Worm (Caenorhabditis elegans) whole organism, midembryonic: Measurements from ENCODE around the gene F11D11.21.

Experiments used
- T22C8.4 ChIP-seq: fragments of 200-800 bp; sonication (Bioruptor generic); IDR thresholded peaks from 2 replicates; pipeline ENCODE4 v1.3.6; 2022; ENCODE audit warnings: missing genetic modification characterization, missing compliant biosample characterization
- klf-2 ChIP-seq: fragments of 200-800 bp; sonication (Bioruptor generic); conservative IDR thresholded peaks from 2 replicates; pipeline ENCODE4 v1.3.6; 2022; ENCODE audit warnings: missing genetic modification reagents, missing genetic modification characterization, missing compliant biosample characterization
- med-1 ChIP-seq: sonication (generic microtip); optimal IDR thresholded peaks from 2 replicates; lab custom pipeline; 2017; ENCODE audit warnings: missing genetic modification characterization, mild to moderate bottlenecking, missing compliant biosample characterization, antibody characterized with exemption, missing genetic modification reagents; ENCODE audit not compliant: insufficient read depth
- tab-1 ChIP-seq: fragments of 200-800 bp; sonication (Bioruptor generic); IDR thresholded peaks from 2 replicates; pipeline ENCODE4 v1.3.6; 2022; ENCODE audit warnings: missing genetic modification characterization, missing compliant biosample characterization
- ztf-23 ChIP-seq: fragments of 200-800 bp; sonication (Bioruptor generic); IDR thresholded peaks from 2 replicates; pipeline ENCODE4 v1.3.6; 2022; ENCODE audit warnings: missing genetic modification reagents, missing genetic modification characterization, missing compliant biosample characterization
- ztf-29 ChIP-seq: fragments of 200-800 bp; sonication (Bioruptor generic); IDR thresholded peaks from 2 replicates; pipeline ENCODE4 v1.3.6; 2022; ENCODE audit warnings: missing genetic modification reagents, missing genetic modification characterization, missing compliant biosample characterization

DNA sequence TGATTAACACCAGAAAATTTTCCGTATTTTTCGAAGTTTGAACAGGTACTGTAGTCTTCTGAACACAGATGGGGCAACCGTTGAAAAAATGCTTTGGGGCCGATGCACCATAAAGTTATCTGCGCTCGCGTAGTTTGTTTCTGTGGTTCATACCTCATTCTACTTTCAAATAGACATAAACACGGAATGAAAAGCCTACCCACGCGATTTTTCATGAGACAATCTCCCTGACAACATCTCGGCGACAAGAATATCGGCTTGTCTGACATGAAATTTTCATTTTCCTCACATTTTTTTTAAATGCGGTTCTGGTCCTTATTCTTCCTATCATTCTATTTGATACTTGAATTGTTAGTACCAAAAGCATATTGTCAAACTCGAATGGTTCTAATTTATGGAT is 22.4 kb upstream of the F11D11.21 start, which contains the start of gene clec-257:
- no peak for TF ChIP-seq ztf-29 (GFP tag; lab: Robert Waterston, UW)
- TF ChIP-seq klf-2 (GFP tag; lab: Robert Waterston, UW): no peak
- TF ChIP-seq tab-1 (GFP tag; lab: Robert Waterston, UW): no peak
- TF ChIP-seq med-1 (GFP tag; lab: Kevin White, UChicago): no peak
- TF ChIP-seq T22C8.4 (GFP tag; lab: Robert Waterston, UW): no peak
- TF ChIP-seq ztf-23 (GFP tag; lab: Robert Waterston, UW): no peak
